2 fruit fly cellular contexts compared by ENCODE assay signal in genomic region chr2L:11386379-11387017, dm6.
TF ChIP-seq lines count a peak whose summit lies in the region.

No protein-coding gene starts in this region.

TF ChIP-seq in whole organism, prepupa, 60 proteins besides CTCF, POLR2A, EP300 and RAD21 (continued from another document):
- TF ChIP-seq fd85E (GFP tag; optimal IDR thresholded peaks at IDR 0.05; lab: Kevin White, UChicago) (no peak), svp (GFP tag; lab: Kevin White, UChicago) (peak; percentile 77), dsx (GFP tag; optimal IDR thresholded peaks at IDR 0.05; lab: Kevin White, UChicago; ENCODE audit: poor library complexity, severe bottlenecking) (peak; percentile 56), Eip78C (GFP tag; lab: Kevin White, UChicago) (peak; percentile 90), CG3919 (GFP tag; optimal IDR thresholded peaks at IDR 0.05; lab: Kevin White, UChicago) (peak; percentile 67), Smox (GFP tag; optimal IDR thresholded peaks at IDR 0.05; lab: Kevin White, UChicago) (peak; percentile 32), Hr4 (GFP tag; optimal IDR thresholded peaks at IDR 0.05; lab: Kevin White, UChicago) (peak; percentile 74), Ets96B (tag; optimal IDR thresholded peaks at IDR 0.05; lab: Kevin White, UChicago) (peak; percentile 67), CG4318 (GFP tag; optimal IDR thresholded peaks at IDR 0.05; lab: Kevin White, UChicago) (peak; percentile 50), eg (GFP tag; IDR thresholded peaks at IDR 0.05; lab: Robert Waterston, UW) (peak; percentile 70), vri (GFP tag; optimal IDR thresholded peaks at IDR 0.05; lab: Kevin White, UChicago) (peak; percentile 21), Lpt (GFP tag; optimal IDR thresholded peaks at IDR 0.05; lab: Kevin White, UChicago) (peak; percentile 61), Sox14 (GFP tag; optimal IDR thresholded peaks at IDR 0.05; lab: Kevin White, UChicago) (peak; percentile 37), Ets21C (GFP tag; optimal IDR thresholded peaks at IDR 0.05; lab: Kevin White, UChicago) (peak; percentile 3), CG1621 (tag; optimal IDR thresholded peaks at IDR 0.05; lab: Kevin White, UChicago) (peak; percentile 44), salr (GFP tag; optimal IDR thresholded peaks at IDR 0.05; lab: Kevin White, UChicago) (peak; percentile 68 to 88), Met (GFP tag; optimal IDR thresholded peaks at IDR 0.05; lab: Kevin White, UChicago) (peak; percentile 57), dac (GFP tag; optimal IDR thresholded peaks at IDR 0.05; lab: Kevin White, UChicago) (peak; percentile 15), pdm3 (GFP tag; optimal IDR thresholded peaks at IDR 0.05; lab: Kevin White, UChicago) (peak; percentile 65), fd59A (GFP tag; optimal IDR thresholded peaks at IDR 0.05; lab: Kevin White, UChicago) (peak; percentile 61), spab (GFP tag; optimal IDR thresholded peaks at IDR 0.05; lab: Kevin White, UChicago) (peak; percentile 46), Sox15 (GFP tag; optimal IDR thresholded peaks at IDR 0.05; lab: Kevin White, UChicago) (peak; percentile 6), OdsH (GFP tag; optimal IDR thresholded peaks at IDR 0.05; lab: Kevin White, UChicago) (peak; percentile 43), Gug (GFP tag; IDR thresholded peaks at IDR 0.05; lab: Robert Waterston, UW) (no peak), CG9139 (GFP tag; optimal IDR thresholded peaks at IDR 0.05; lab: Kevin White, UChicago) (no peak), CG16779 (tag; optimal IDR thresholded peaks at IDR 0.05; lab: Kevin White, UChicago) (no peak), CG8319 (GFP tag; optimal IDR thresholded peaks at IDR 0.05; lab: Kevin White, UChicago) (peak; percentile 20), CG6854 (GFP tag; optimal IDR thresholded peaks at IDR 0.05; lab: Kevin White, UChicago) (no peak), Hr38 (GFP tag; optimal IDR thresholded peaks at IDR 0.05; lab: Kevin White, UChicago) (no peak), acj6 (GFP tag; optimal IDR thresholded peaks at IDR 0.05; lab: Kevin White, UChicago) (peak; percentile 46), fkh (GFP tag; optimal IDR thresholded peaks at IDR 0.05; lab: Kevin White, UChicago) (no peak), CG11902 (GFP tag; optimal IDR thresholded peaks at IDR 0.05; lab: Kevin White, UChicago) (peak; percentile 26), CG10669 (GFP tag; optimal IDR thresholded peaks at IDR 0.05; lab: Kevin White, UChicago) (peak; percentile 68), cyc (GFP tag; optimal IDR thresholded peaks at IDR 0.05; lab: Kevin White, UChicago) (peak; percentile 29), CG15336 (GFP tag; IDR thresholded peaks at IDR 0.05; lab: Robert Waterston, UW) (peak; percentile 61; the same call in 1 of the 2 replicates), CG10631 (GFP tag; optimal IDR thresholded peaks at IDR 0.05; lab: Kevin White, UChicago) (peak; percentile 59)

TF ChIP-seq in whole organism, wandering third instar larva, 38 proteins besides CTCF, POLR2A, EP300 and RAD21 (continued from another document):
- TF ChIP-seq Hr83 (GFP tag; optimal IDR thresholded peaks at IDR 0.05; lab: Kevin White, UChicago; ENCODE audit: poor library complexity, severe bottlenecking): no peak
- no peak for TF ChIP-seq Hr78 (GFP tag; optimal IDR thresholded peaks at IDR 0.05; lab: Kevin White, UChicago)
- no peak for TF ChIP-seq lola (GFP tag; optimal IDR thresholded peaks at IDR 0.05; lab: Kevin White, UChicago)
- TF ChIP-seq Hnf4 (GFP tag; optimal IDR thresholded peaks at IDR 0.05; lab: Kevin White, UChicago): peak; percentile 29
- no peak for TF ChIP-seq Dfd (GFP tag; optimal IDR thresholded peaks at IDR 0.05; lab: Kevin White, UChicago)
